Fruit fly (Drosophila melanogaster) whole organism, embryonic: ENCODE measurements around the gene Cdc7.

Source experiments
- Atf3 ChIP-seq: fragments of 200-800 bp; sonication (Bioruptor generic); optimal IDR thresholded peaks from 3 replicates; lab custom pipeline; 2016; ENCODE audit warnings: missing biosample characterization, missing genetic modification characterization
- Atf6 ChIP-seq: fragments of 200-800 bp; sonication (Bioruptor generic); IDR thresholded peaks from 2 replicates; pipeline ENCODE4 v1.3.6; 2022; ENCODE audit warnings: missing biosample characterization, missing genetic modification characterization
- Blimp-1 ChIP-seq: fragments of 200-800 bp; sonication (Bioruptor generic); optimal IDR thresholded peaks from 3 replicates; lab custom pipeline; 2018; ENCODE audit warnings: missing biosample characterization, missing genetic modification characterization, mild to moderate bottlenecking, moderate library complexity, missing genetic modification reagents
- CG10654 ChIP-seq: fragments of 200-800 bp; sonication (Bioruptor generic); optimal IDR thresholded peaks from 2 replicates; lab custom pipeline; 2016; ENCODE audit warnings: missing biosample characterization, missing genetic modification characterization
- CG11456 ChIP-seq: fragments of 200-800 bp; sonication (Bioruptor generic); IDR thresholded peaks from 3 replicates; pipeline ENCODE4 v1.3.6; 2022; ENCODE audit warnings: missing biosample characterization, missing genetic modification characterization
- CG11723 ChIP-seq: fragments of 200-800 bp; sonication (Bioruptor generic); optimal IDR thresholded peaks from 2 replicates; lab custom pipeline; 2017; ENCODE audit warnings: missing biosample characterization, mild to moderate bottlenecking, missing genetic modification characterization
- CG15269 ChIP-seq: fragments of 200-800 bp; sonication (Bioruptor generic); optimal IDR thresholded peaks from 2 replicates; lab custom pipeline; 2018; ENCODE audit warnings: missing biosample characterization, mild to moderate bottlenecking, missing genetic modification characterization, moderate library complexity
- CG15479 ChIP-seq: fragments of 200-800 bp; sonication (Bioruptor generic); optimal IDR thresholded peaks from 3 replicates; lab custom pipeline; 2019; ENCODE audit warnings: missing biosample characterization, mild to moderate bottlenecking, missing genetic modification characterization, moderate library complexity
- CG1603 ChIP-seq: fragments of 200-800 bp; sonication (Bioruptor generic); optimal IDR thresholded peaks from 2 replicates; lab custom pipeline; 2019; ENCODE audit warnings: missing biosample characterization, mild to moderate bottlenecking, missing genetic modification characterization, moderate library complexity
- CG1647 ChIP-seq: fragments of 200-800 bp; sonication (Bioruptor generic); optimal IDR thresholded peaks from 3 replicates; lab custom pipeline; 2016; ENCODE audit warnings: missing biosample characterization, missing genetic modification characterization
- CG18262 ChIP-seq: fragments of 200-800 bp; optimal IDR thresholded peaks from 3 replicates; lab custom pipeline; 2019; ENCODE audit warnings: missing biosample characterization, mild to moderate bottlenecking, missing genetic modification characterization, moderate library complexity
- CG2202 ChIP-seq: fragments of 200-800 bp; sonication (Bioruptor generic); optimal IDR thresholded peaks from 2 replicates; lab custom pipeline; 2018; ENCODE audit warnings: missing biosample characterization, mild to moderate bottlenecking, missing genetic modification characterization
- CG31224 ChIP-seq: fragments of 200-800 bp; sonication (Bioruptor generic); IDR thresholded peaks from 2 replicates; pipeline ENCODE4 v1.3.6; 2022; ENCODE audit warnings: missing biosample characterization, missing genetic modification characterization
- CG31441 ChIP-seq: fragments of 200-800 bp; sonication (Bioruptor generic); IDR thresholded peaks from 2 replicates; pipeline ENCODE4 v1.3.6; 2022; ENCODE audit warnings: missing biosample characterization, missing genetic modification characterization
- CG4424 ChIP-seq: fragments of 200-800 bp; sonication (Bioruptor generic); optimal IDR thresholded peaks from 3 replicates; lab custom pipeline; 2016; ENCODE audit warnings: missing biosample characterization, missing genetic modification characterization
- CG4854 ChIP-seq: fragments of 200-800 bp; sonication (Bioruptor generic); optimal IDR thresholded peaks from 2 replicates; lab custom pipeline; 2016; ENCODE audit warnings: missing biosample characterization, missing genetic modification characterization, inconsistent platforms
- CG5245 ChIP-seq: fragments of 200-800 bp; sonication (Bioruptor generic); optimal IDR thresholded peaks from 3 replicates; lab custom pipeline; 2016; ENCODE audit warnings: missing biosample characterization, missing genetic modification characterization
- CG6791 ChIP-seq: fragments of 200-800 bp; sonication (Bioruptor generic); IDR thresholded peaks from 3 replicates; pipeline ENCODE4 v1.3.6; 2022; ENCODE audit warnings: missing biosample characterization, missing genetic modification characterization; ENCODE audit not compliant: partially characterized antibody
- CG8359 ChIP-seq: fragments of 200-800 bp; sonication (Bioruptor generic); optimal IDR thresholded peaks from 2 replicates; lab custom pipeline; 2017; ENCODE audit warnings: missing biosample characterization, mild to moderate bottlenecking, missing genetic modification characterization, borderline replicate concordance
- CG8478 ChIP-seq: fragments of >200 bp; optimal IDR thresholded peaks from 2 replicates; lab custom pipeline; 2018
- CG9727 ChIP-seq: fragments of 200-800 bp; sonication (Bioruptor generic); optimal IDR thresholded peaks from 3 replicates; lab custom pipeline; 2017; ENCODE audit warnings: missing biosample characterization, mild to moderate bottlenecking, missing genetic modification characterization
- Camta ChIP-seq: fragments of 200-800 bp; sonication (Bioruptor generic); optimal IDR thresholded peaks from 2 replicates; lab custom pipeline; 2016; ENCODE audit warnings: missing biosample characterization, missing genetic modification characterization
- CrebB ChIP-seq: fragments of 200-800 bp; sonication (Bioruptor generic); optimal IDR thresholded peaks from 3 replicates; lab custom pipeline; 2018; ENCODE audit warnings: missing biosample characterization, mild to moderate bottlenecking, missing genetic modification characterization
- D ChIP-seq, 2 experiments: fragments of 200-800 bp in 1 of 2; fragments of >200 bp in 1 of 2; sonication (Bioruptor generic) in 1 of 2; optimal IDR thresholded peaks; 2 replicates in 1 of 2; 3 replicates in 1 of 2; lab custom pipeline; 2017; ENCODE audit warnings: mild to moderate bottlenecking in 1 of 2, missing biosample characterization in 1 of 2, missing genetic modification characterization in 1 of 2, missing genetic modification reagents in 1 of 2
- Elba2 ChIP-seq: fragments of 200-800 bp; sonication (Bioruptor generic); optimal IDR thresholded peaks from 3 replicates; lab custom pipeline; 2016; ENCODE audit warnings: missing biosample characterization, missing genetic modification characterization
- H15 ChIP-seq: fragments of 200-800 bp; sonication (Bioruptor generic); IDR thresholded peaks from 3 replicates; pipeline ENCODE4 v1.3.6; 2022; ENCODE audit warnings: missing biosample characterization, missing genetic modification characterization
- Hey ChIP-seq: fragments of 200-800 bp; sonication (Bioruptor generic); optimal IDR thresholded peaks from 3 replicates; lab custom pipeline; 2018; ENCODE audit warnings: missing biosample characterization, mild to moderate bottlenecking, missing genetic modification characterization
- HmgZ ChIP-seq: fragments of 200-800 bp; sonication (Bioruptor generic); optimal IDR thresholded peaks from 2 replicates; lab custom pipeline; 2018; ENCODE audit warnings: missing biosample characterization, mild to moderate bottlenecking, missing genetic modification characterization
- Lpt ChIP-seq: fragments of >200 bp; optimal IDR thresholded peaks from 2 replicates; lab custom pipeline; 2018; ENCODE audit warnings: missing biosample characterization, missing genetic modification characterization
- Meics ChIP-seq: fragments of 200-800 bp; sonication (Bioruptor generic); optimal IDR thresholded peaks from 2 replicates; lab custom pipeline; 2017; ENCODE audit warnings: missing biosample characterization, mild to moderate bottlenecking, missing genetic modification characterization
- Mrtf ChIP-seq: fragments of 200-800 bp; sonication (Bioruptor generic); IDR thresholded peaks from 3 replicates; pipeline ENCODE4 v1.3.6; 2022; ENCODE audit warnings: missing biosample characterization, missing genetic modification characterization
- NC2α ChIP-seq: fragments of 200-800 bp; sonication (Bioruptor generic); optimal IDR thresholded peaks from 2 replicates; lab custom pipeline; 2016; ENCODE audit warnings: missing biosample characterization, missing genetic modification characterization
- Nf-YA ChIP-seq: fragments of 200-800 bp; sonication (Bioruptor generic); IDR thresholded peaks from 2 replicates; pipeline ENCODE4 v1.3.6; 2022; ENCODE audit warnings: missing biosample characterization, missing genetic modification characterization
- Oli ChIP-seq: fragments of 200-800 bp; sonication (Bioruptor generic); optimal IDR thresholded peaks from 2 replicates; lab custom pipeline; 2018; ENCODE audit warnings: missing biosample characterization, mild to moderate bottlenecking, missing genetic modification characterization, moderate library complexity
- Pdp1 ChIP-seq, 2 experiments: fragments of 200-800 bp; sonication (Bioruptor generic); optimal IDR thresholded peaks; 3 replicates each; lab custom pipeline; 2016; ENCODE audit warnings: missing biosample characterization in 2 of 2, missing genetic modification characterization in 2 of 2, mild to moderate bottlenecking in 1 of 2, moderate library complexity in 1 of 2
- Sox102F ChIP-seq: fragments of 200-800 bp; sonication (Bioruptor generic); optimal IDR thresholded peaks from 2 replicates; lab custom pipeline; 2018; ENCODE audit warnings: missing biosample characterization, mild to moderate bottlenecking, missing genetic modification characterization, moderate library complexity
- Sry-δ ChIP-seq: fragments of 200-800 bp; sonication (Bioruptor generic); optimal IDR thresholded peaks from 2 replicates; lab custom pipeline; 2016; ENCODE audit warnings: missing biosample characterization, missing genetic modification characterization
- dm ChIP-seq: fragments of 200-800 bp; sonication (Bioruptor generic); optimal IDR thresholded peaks from 3 replicates; lab custom pipeline; 2016; ENCODE audit warnings: missing biosample characterization, missing genetic modification characterization
- dmrt11E ChIP-seq: fragments of 200-800 bp; sonication (Bioruptor generic); optimal IDR thresholded peaks from 3 replicates; lab custom pipeline; 2018; ENCODE audit warnings: missing biosample characterization, mild to moderate bottlenecking, missing genetic modification characterization, moderate library complexity
- ftz-f1 ChIP-seq: fragments of 200-800 bp; sonication (Bioruptor generic); optimal IDR thresholded peaks from 2 replicates; lab custom pipeline; 2016; ENCODE audit warnings: missing biosample characterization, missing genetic modification characterization
- gfzf ChIP-seq: fragments of 200-800 bp; sonication (Bioruptor generic); optimal IDR thresholded peaks from 2 replicates; lab custom pipeline; 2016; ENCODE audit warnings: missing biosample characterization, mild to moderate bottlenecking, missing genetic modification characterization, moderate library complexity
- hth ChIP-seq: fragments of >200 bp; optimal IDR thresholded peaks from 2 replicates; lab custom pipeline; 2017; ENCODE audit warnings: inconsistent platforms
- mirr ChIP-seq: fragments of 200-800 bp; sonication (Bioruptor generic); optimal IDR thresholded peaks from 3 replicates; lab custom pipeline; 2018; ENCODE audit warnings: missing biosample characterization, mild to moderate bottlenecking, missing genetic modification characterization
- mld ChIP-seq: fragments of 200-800 bp; sonication (Bioruptor generic); IDR thresholded peaks from 3 replicates; pipeline ENCODE4 v1.3.6; 2022; ENCODE audit warnings: missing biosample characterization, missing genetic modification characterization; ENCODE audit not compliant: partially characterized antibody
- ranshi ChIP-seq: fragments of 200-800 bp; sonication (Bioruptor generic); IDR thresholded peaks from 2 replicates; pipeline ENCODE4 v1.3.6; 2022; ENCODE audit warnings: missing biosample characterization, missing genetic modification characterization
- row ChIP-seq: fragments of 200-800 bp; sonication (Bioruptor generic); IDR thresholded peaks from 3 replicates; pipeline ENCODE4 v1.3.6; 2022; ENCODE audit warnings: missing biosample characterization, missing genetic modification characterization
- salm ChIP-seq: fragments of 200-800 bp; sonication (Bioruptor generic); optimal IDR thresholded peaks from 2 replicates; lab custom pipeline; 2018; ENCODE audit warnings: missing biosample characterization, mild to moderate bottlenecking, missing genetic modification characterization
- sim ChIP-seq: fragments of 200-800 bp; sonication (Bioruptor generic); IDR thresholded peaks from 2 replicates; pipeline ENCODE4 v1.3.6; 2022; ENCODE audit warnings: missing biosample characterization, missing genetic modification characterization
- tx ChIP-seq: fragments of 200-800 bp; sonication (Bioruptor generic); optimal IDR thresholded peaks from 2 replicates; lab custom pipeline; 2016; ENCODE audit warnings: missing biosample characterization, missing genetic modification characterization
- usp ChIP-seq: fragments of >200 bp; optimal IDR thresholded peaks from 2 replicates; lab custom pipeline; 2017; ENCODE audit warnings: missing biosample characterization, missing genetic modification characterization
- zen2 ChIP-seq: fragments of 200-800 bp; sonication (Bioruptor generic); IDR thresholded peaks from 3 replicates; pipeline ENCODE4 v1.3.6; 2022; ENCODE audit warnings: missing biosample characterization, missing genetic modification characterization; ENCODE audit not compliant: partially characterized antibody

Gene Cdc7

DNA sequence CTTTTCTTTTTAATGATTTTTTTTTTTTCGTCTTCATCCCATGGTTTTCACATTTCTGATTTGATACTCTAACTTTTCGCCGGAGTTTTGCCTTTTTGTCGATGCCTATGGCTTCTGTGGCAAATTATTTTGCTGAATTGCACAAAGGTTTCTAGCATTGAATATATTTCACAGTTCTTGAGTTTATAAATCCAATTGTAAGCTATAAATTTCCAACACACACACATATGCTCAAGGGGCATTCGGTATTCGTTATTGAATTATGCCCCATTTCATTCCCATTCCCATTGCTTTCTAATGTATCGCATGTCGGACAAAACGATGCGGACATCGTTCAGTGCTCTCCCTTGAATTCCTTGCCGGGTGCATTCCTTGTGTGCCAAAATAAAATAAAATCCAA lies 38.9 kb upstream of the Cdc7 start (continued):
- TF ChIP-seq Nf-YA (GFP tag; lab: Robert Waterston, UW) (peak; percentile 46; the same call in 1 of the 2 replicates), gfzf (no peak), Elba2 (GFP tag; lab: Kevin White, UChicago) (no peak), CG18262 (tag; lab: Kevin White, UChicago) (peak; percentile 67), Lpt (GFP tag; lab: Kevin White, UChicago) (no peak), NC2α (no peak), CG31224 (GFP tag; lab: Robert Waterston, UW) (no peak), Sox102F (GFP tag; lab: Kevin White, UChicago) (peak; percentile 69), D (optimal IDR thresholded peaks at IDR 0.05; lab: Kevin White, UChicago) (no peak), D (GFP tag; optimal IDR thresholded peaks at IDR 0.05; lab: Kevin White, UChicago) (peak; percentile 49), CrebB (tag; lab: Kevin White, UChicago) (no peak), H15 (peak; percentile 68; the same call in 2 of the 3 replicates), row (GFP tag; lab: Robert Waterston, UW) (peak; percentile 77), CG4424 (GFP tag; lab: Kevin White, UChicago) (peak; percentile 44), ranshi (peak; percentile 42; the same call in 1 of the 2 replicates), Camta (peak; percentile 63), CG5245 (GFP tag; lab: Kevin White, UChicago) (peak; percentile 31), salm (tag; lab: Kevin White, UChicago) (no peak), mirr (GFP tag; lab: Kevin White, UChicago) (no peak), hth (no peak), CG4854 (no peak), Sry-δ (GFP tag; lab: Kevin White, UChicago) (no peak), HmgZ (tag; lab: Kevin White, UChicago) (no peak), usp (no peak), CG11723 (GFP tag; lab: Kevin White, UChicago) (no peak), CG2202 (tag; lab: Kevin White, UChicago) (no peak), CG10654 (GFP tag; lab: Kevin White, UChicago) (peak; percentile 22), sim (GFP tag; lab: Robert Waterston, UW) (no peak), Oli (tag; lab: Kevin White, UChicago) (peak; percentile 40), CG15479 (GFP tag; lab: Kevin White, UChicago) (no peak), Blimp-1 (peak; percentile 74), Meics (no peak), dm (no peak), ftz-f1 (GFP tag; lab: Kevin White, UChicago) (no peak), CG9727 (peak; percentile 34), CG8359 (GFP tag; lab: Kevin White, UChicago) (no peak), Pdp1 (GFP tag; optimal IDR thresholded peaks at IDR 0.05; lab: Kevin White, UChicago) (peak; percentile 61), CG31441 (peak; percentile 46; the same call in 1 of the 2 replicates), Mrtf (peak; percentile 56; the same call in 2 of the 3 replicates), CG6791 (GFP tag; lab: Robert Waterston, UW) (no peak), tx (GFP tag; lab: Kevin White, UChicago) (peak; percentile 6), mld (no peak), Hey (no peak), CG8478 (no peak), CG11456 (GFP tag; lab: Robert Waterston, UW) (no peak), CG1603 (peak; percentile 58), CG1647 (GFP tag; lab: Kevin White, UChicago) (no peak), zen2 (no peak), Atf6 (GFP tag; lab: Robert Waterston, UW) (peak; percentile 10; the same call in 1 of the 2 replicates), Atf3 (no peak), dmrt11E (tag; lab: Kevin White, UChicago) (peak; percentile 53), CG15269 (tag; lab: Kevin White, UChicago) (peak; percentile 3)
